Fruit fly (Drosophila melanogaster): ENCODE results near the gene Rad9.
A peak's percentile ranks its signal among the peaks of the same experiment; 100 is the strongest.

Rad9 gene

dm6 chr3L:18872440-18872839 lies at the start of gene Rad9, which contains the start of gene Uggt:
Gene Rad9, minus strand, starts transcription at chr3L:18872553.
Gene Uggt, plus strand, starts transcription at chr3L:18872747.
- TF ChIP-seq Clk (GFP tag; optimal IDR thresholded peaks at IDR 0.05), result no peak
- no peak for TF ChIP-seq pad (GFP tag; optimal IDR thresholded peaks at IDR 0.05)
- peak; percentile 37 for TF ChIP-seq CG11617 (GFP tag; optimal IDR thresholded peaks at IDR 0.05)
- TF ChIP-seq CG14711 (tag; optimal IDR thresholded peaks at IDR 0.05), result peak; percentile 49
- TF ChIP-seq Crg-1 (GFP tag; optimal IDR thresholded peaks at IDR 0.05), result no peak
- TF ChIP-seq CG5204 (GFP tag; optimal IDR thresholded peaks at IDR 0.05), result no peak
- no peak for TF ChIP-seq Mnt (GFP tag; optimal IDR thresholded peaks at IDR 0.05)
- no peak for TF ChIP-seq cic (GFP tag; optimal IDR thresholded peaks at IDR 0.05)
- TF ChIP-seq CG33017 (tag; optimal IDR thresholded peaks at IDR 0.05), result peak; percentile 13
- TF ChIP-seq bab1 (GFP tag; optimal IDR thresholded peaks at IDR 0.05), result peak; percentile 30
- TF ChIP-seq CG7101 (tag; optimal IDR thresholded peaks at IDR 0.05), result peak; percentile 30
- TF ChIP-seq CG12768 (GFP tag; optimal IDR thresholded peaks at IDR 0.05), result no peak
- TF ChIP-seq CG1620 (GFP tag; optimal IDR thresholded peaks at IDR 0.05), result no peak
- TF ChIP-seq toe (GFP tag; optimal IDR thresholded peaks at IDR 0.05), result no peak
- TF ChIP-seq kay (GFP tag; ENCODE audit: borderline replicate concordance), result no peak
- no peak for TF ChIP-seq CG7045 (GFP tag; optimal IDR thresholded peaks at IDR 0.05)
- TF ChIP-seq ovo (GFP tag; optimal IDR thresholded peaks at IDR 0.05), result no peak
- no peak for TF ChIP-seq Hr96 (GFP tag; optimal IDR thresholded peaks at IDR 0.05)
- no peak for TF ChIP-seq cnc (optimal IDR thresholded peaks at IDR 0.05)
- TF ChIP-seq tj (GFP tag; optimal IDR thresholded peaks at IDR 0.05), result no peak

DNA sequence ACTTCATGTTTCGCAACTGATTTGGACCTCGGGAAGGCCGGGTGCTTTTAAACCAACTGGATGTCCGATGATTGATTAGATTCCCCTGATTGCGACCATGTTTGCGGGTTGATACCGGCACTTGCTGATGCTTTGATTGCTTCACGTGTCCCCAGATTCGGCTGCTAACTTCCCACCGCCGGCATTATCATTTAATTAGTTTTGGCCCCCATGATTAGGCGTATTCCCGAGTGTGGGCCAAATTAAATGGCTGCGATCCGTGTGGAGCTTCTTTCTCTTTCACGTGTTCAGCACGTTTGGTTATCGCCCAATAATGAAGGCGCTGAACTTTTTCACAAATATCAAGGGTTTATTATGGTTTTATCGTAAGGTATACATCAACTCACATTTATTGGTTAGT lies 49.7 kb upstream of the Rad9 start, which contains the start of gene CG3819:
CG3819 (minus strand) TSS at position 23 of the 400 bp plus-strand sequence.
- TF ChIP-seq pad (GFP tag; optimal IDR thresholded peaks at IDR 0.05) (no peak), CG11617 (GFP tag; optimal IDR thresholded peaks at IDR 0.05) (no peak), cnc (optimal IDR thresholded peaks at IDR 0.05) (no peak), CG12768 (GFP tag; optimal IDR thresholded peaks at IDR 0.05) (no peak), Hr96 (GFP tag; optimal IDR thresholded peaks at IDR 0.05) (no peak), CG14711 (tag; optimal IDR thresholded peaks at IDR 0.05) (no peak), CG7101 (tag; optimal IDR thresholded peaks at IDR 0.05) (no peak), CG5204 (GFP tag; optimal IDR thresholded peaks at IDR 0.05) (no peak), bab1 (GFP tag; optimal IDR thresholded peaks at IDR 0.05) (no peak), ovo (GFP tag; optimal IDR thresholded peaks at IDR 0.05) (no peak)

DNA sequence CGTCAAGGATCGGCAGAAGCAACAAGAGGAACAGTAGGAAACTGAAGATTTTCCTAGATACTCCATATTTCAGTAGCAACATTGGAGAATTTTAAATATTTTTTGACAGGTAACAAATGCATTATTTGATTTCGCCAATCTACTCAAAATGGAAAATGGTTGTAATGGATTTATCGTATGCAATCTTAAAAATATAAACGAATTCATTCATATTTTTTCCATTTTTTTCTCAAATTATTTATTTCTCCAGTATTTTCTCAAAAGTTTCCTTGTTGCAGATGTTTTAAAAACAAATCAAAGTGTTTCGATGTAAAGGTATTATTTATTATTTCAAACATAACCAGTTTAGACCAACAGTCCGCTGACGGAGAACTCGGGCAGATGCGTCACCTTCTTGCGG lies 47.9 kb upstream of the Rad9 start, which contains the start of gene CG18223:
CG18223 (minus strand) TSS at position 101 of the 400 bp plus-strand sequence.
- TF ChIP-seq Hr96 (GFP tag; optimal IDR thresholded peaks at IDR 0.05) (no peak), cnc (optimal IDR thresholded peaks at IDR 0.05) (no peak), CG7101 (tag; optimal IDR thresholded peaks at IDR 0.05) (no peak)

dm6 chr3L:18917281-18917680 lies 44.9 kb upstream of the Rad9 start, which contains the start of gene CG6839:
Gene CG6839, plus strand, starts transcription at chr3L:18917581.
- TF ChIP-seq Hr96 (GFP tag; optimal IDR thresholded peaks at IDR 0.05) (no peak), cic (GFP tag; optimal IDR thresholded peaks at IDR 0.05) (peak; percentile 51)

DNA sequence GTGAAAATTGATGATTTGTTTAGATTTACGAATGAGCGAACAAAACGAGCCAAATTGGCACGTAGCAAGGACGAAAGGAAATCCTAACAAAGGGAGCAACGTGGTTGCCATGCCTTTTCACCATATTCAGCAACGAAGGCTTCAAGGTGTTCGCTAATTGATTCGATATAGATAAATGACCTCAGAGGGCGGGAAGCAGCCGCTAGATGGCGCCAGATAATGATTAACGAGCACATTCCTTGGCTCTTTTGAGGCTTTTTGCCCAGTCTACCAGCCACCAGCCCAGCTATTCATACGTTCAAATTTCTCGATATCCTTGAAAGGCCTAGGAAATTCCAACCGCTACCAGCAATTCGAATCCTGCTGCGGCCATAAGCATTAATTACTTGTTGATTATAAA lies 44.1 kb upstream of the Rad9 start:
- TF ChIP-seq cnc (optimal IDR thresholded peaks at IDR 0.05) (no peak), CG1620 (GFP tag; optimal IDR thresholded peaks at IDR 0.05) (no peak), CG11617 (GFP tag; optimal IDR thresholded peaks at IDR 0.05) (no peak), kay (GFP tag; ENCODE audit: borderline replicate concordance) (no peak), Mnt (GFP tag; optimal IDR thresholded peaks at IDR 0.05) (no peak)

dm6 chr3L:18914100-18914683 lies 41.8 kb upstream of the Rad9 start, which contains the start of gene COX6AL2:
Gene COX6AL2, minus strand, starts transcription at chr3L:18914150.
- TF ChIP-seq toe (GFP tag; optimal IDR thresholded peaks at IDR 0.05) (no peak), kay (GFP tag; ENCODE audit: borderline replicate concordance) (no peak), cic (GFP tag; optimal IDR thresholded peaks at IDR 0.05) (no peak), CG12768 (GFP tag; optimal IDR thresholded peaks at IDR 0.05) (no peak), CG14711 (tag; optimal IDR thresholded peaks at IDR 0.05) (no peak), cnc (optimal IDR thresholded peaks at IDR 0.05) (no peak), ovo (GFP tag; optimal IDR thresholded peaks at IDR 0.05) (no peak), Clk (GFP tag; optimal IDR thresholded peaks at IDR 0.05) (no peak), Crg-1 (GFP tag; optimal IDR thresholded peaks at IDR 0.05) (no peak), Mnt (GFP tag; optimal IDR thresholded peaks at IDR 0.05) (no peak), bab1 (GFP tag; optimal IDR thresholded peaks at IDR 0.05) (no peak)

dm6 chr3L:18911082-18911481 lies 38.7 kb upstream of the Rad9 start, which contains the start of gene Ir75d:
Gene Ir75d, minus strand, starts transcription at chr3L:18911182.
- TF ChIP-seq CG14711 (tag; optimal IDR thresholded peaks at IDR 0.05), result no peak

Measured in whole organism, adult.